Fruit fly (Drosophila melanogaster) S2 (cell line): Measurements from ENCODE around the gene BI-1.

Experiments
- CG8478 ChIP-seq: fragments of >200 bp; optimal IDR thresholded peaks from 2 replicates; lab custom pipeline; 2018
- CTCF ChIP-seq, 2 experiments: fragments of >200 bp; optimal IDR thresholded peaks; 2 replicates each; lab custom pipeline; 2018

DNA sequence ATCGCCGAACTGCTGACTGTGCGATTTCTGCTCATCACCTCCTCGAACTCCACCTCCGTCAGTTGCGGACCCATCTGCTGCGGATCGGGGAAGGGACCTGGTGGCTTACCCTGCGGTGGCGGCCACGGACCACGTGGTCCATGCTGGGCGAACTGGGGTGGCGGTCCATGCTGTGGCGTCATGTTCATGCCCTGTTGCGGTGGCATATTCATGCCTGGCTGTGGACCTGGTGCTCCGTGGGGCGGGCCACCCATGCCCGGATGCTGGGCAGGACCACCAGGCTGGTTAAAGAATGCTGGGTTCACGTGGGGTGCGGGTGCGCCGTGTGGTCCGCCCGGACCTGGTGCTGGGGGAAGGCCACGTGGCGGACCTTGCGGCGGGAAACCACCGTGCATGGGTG is 3.5 kb upstream of the BI-1 start:
- TF ChIP-seq CG8478 (no peak), CTCF (optimal IDR thresholded peaks at IDR 0.05; lab: Kevin White, UChicago) (no peak)
